Worm (Caenorhabditis elegans): Measurements from ENCODE around the gene T03G11.10.

Gene T03G11.10

ce11 chrX:5171085-5171484 is at the start of gene T03G11.10:
Gene T03G11.10 (minus strand): TSS chrX:5171185.
- no peak for TF ChIP-seq unc-39 (tag; optimal IDR thresholded peaks at IDR 0.05)

- TF ChIP-seq blmp-1 (tag; optimal IDR thresholded peaks at IDR 0.05; ENCODE audit: insufficient read depth) (no peak), nhr-6 (tag; optimal IDR thresholded peaks at IDR 0.05) (no peak), elt-1 (tag; optimal IDR thresholded peaks at IDR 0.05) (no peak), nhr-12 (tag; optimal IDR thresholded peaks at IDR 0.05) (no peak), ceh-16 (tag; optimal IDR thresholded peaks at IDR 0.05) (no peak), nhr-77 (tag; optimal IDR thresholded peaks at IDR 0.05) (no peak), unc-62 (GFP tag; optimal IDR thresholded peaks at IDR 0.05) (no peak), zag-1 (tag; optimal IDR thresholded peaks at IDR 0.05) (no peak), crh-2 (tag; optimal IDR thresholded peaks at IDR 0.05) (no peak), sma-9 (GFP tag; optimal IDR thresholded peaks at IDR 0.05) (no peak), sma-9 (tag; optimal IDR thresholded peaks at IDR 0.05) (no peak), dmd-4 (tag; optimal IDR thresholded peaks at IDR 0.05) (no peak), snpc-4 (tag; optimal IDR thresholded peaks at IDR 0.05) (no peak), sem-4 (tag; optimal IDR thresholded peaks at IDR 0.05) (no peak), egl-27 (tag; optimal IDR thresholded peaks at IDR 0.05) (no peak), ztf-4 (tag; optimal IDR thresholded peaks at IDR 0.05) (no peak), lin-39 (tag; optimal IDR thresholded peaks at IDR 0.05) (no peak), R02D3.7 (tag; optimal IDR thresholded peaks at IDR 0.05) (no peak), aly-2 (tag; optimal IDR thresholded peaks at IDR 0.05) (no peak), mab-5 (tag; optimal IDR thresholded peaks at IDR 0.05) (no peak)
These were observed 47.3 kb upstream of the T03G11.10 start for ce11 chrX:5218323-5218722.

ce11 chrX:5216063-5216462 is 45.1 kb upstream of the T03G11.10 start, which contains the start of gene hrpa-2:
Gene hrpa-2 (plus strand): TSS chrX:5216363.
- TF ChIP-seq ztf-4 (tag; optimal IDR thresholded peaks at IDR 0.05) (no peak), Y55F3AM.14 (GFP tag; optimal IDR thresholded peaks at IDR 0.05) (no peak), egl-27 (tag; optimal IDR thresholded peaks at IDR 0.05) (no peak), ama-1 (optimal IDR thresholded peaks at IDR 0.05) (no peak), skn-1 (tag; optimal IDR thresholded peaks at IDR 0.05) (no peak), snpc-4 (tag; optimal IDR thresholded peaks at IDR 0.05) (no peak), dmd-4 (tag; optimal IDR thresholded peaks at IDR 0.05) (no peak), unc-39 (tag; optimal IDR thresholded peaks at IDR 0.05) (no peak), unc-62 (GFP tag; optimal IDR thresholded peaks at IDR 0.05) (no peak), ZK546.5 (tag; optimal IDR thresholded peaks at IDR 0.05) (no peak), nhr-12 (tag; optimal IDR thresholded peaks at IDR 0.05) (no peak), unc-55 (GFP tag; optimal IDR thresholded peaks at IDR 0.05) (no peak), fos-1 (tag; optimal IDR thresholded peaks at IDR 0.05) (no peak), nhr-10 (tag; optimal IDR thresholded peaks at IDR 0.05) (no peak)

ce11 chrX:5214790-5215189 is 43.8 kb upstream of the T03G11.10 start:
- TF ChIP-seq nhr-25 (tag; optimal IDR thresholded peaks at IDR 0.05) (no peak), unc-39 (tag; optimal IDR thresholded peaks at IDR 0.05) (no peak), nhr-10 (tag; optimal IDR thresholded peaks at IDR 0.05) (no peak), ceh-82 (tag; optimal IDR thresholded peaks at IDR 0.05) (no peak)

- TF ChIP-seq nhr-237 (tag; optimal IDR thresholded peaks at IDR 0.05), result no peak
- TF ChIP-seq lin-39 (tag; optimal IDR thresholded peaks at IDR 0.05), result no peak
- peak; percentile 72 for TF ChIP-seq crh-2 (tag; optimal IDR thresholded peaks at IDR 0.05)
- TF ChIP-seq alr-1 (tag; optimal IDR thresholded peaks at IDR 0.05), result no peak
- TF ChIP-seq sma-3 (GFP tag; optimal IDR thresholded peaks at IDR 0.05), result peak; percentile 1
- TF ChIP-seq F13H6.1 (tag; optimal IDR thresholded peaks at IDR 0.05), result peak; percentile 59
- TF ChIP-seq sem-4 (tag; optimal IDR thresholded peaks at IDR 0.05), result no peak
- TF ChIP-seq nhr-21 (tag; optimal IDR thresholded peaks at IDR 0.05), result peak; percentile 66
- TF ChIP-seq sma-9 (GFP tag; optimal IDR thresholded peaks at IDR 0.05), result peak; percentile 71
- no peak for TF ChIP-seq sma-9 (tag; optimal IDR thresholded peaks at IDR 0.05)
- TF ChIP-seq nhr-12 (tag; optimal IDR thresholded peaks at IDR 0.05), result no peak
- no peak for TF ChIP-seq mbf-1 (tag; optimal IDR thresholded peaks at IDR 0.05)
- no peak for TF ChIP-seq lin-11 (tag; optimal IDR thresholded peaks at IDR 0.05)
- TF ChIP-seq blmp-1 (tag; optimal IDR thresholded peaks at IDR 0.05; ENCODE audit: insufficient read depth), result no peak
- TF ChIP-seq ZK546.5 (tag; optimal IDR thresholded peaks at IDR 0.05), result no peak
- no peak for TF ChIP-seq lin-13 (GFP tag; optimal IDR thresholded peaks at IDR 0.05)
- no peak for TF ChIP-seq egl-27 (tag; optimal IDR thresholded peaks at IDR 0.05)
- no peak for TF ChIP-seq nhr-23 (tag; optimal IDR thresholded peaks at IDR 0.05)
- TF ChIP-seq lsy-2 (tag; optimal IDR thresholded peaks at IDR 0.05), result peak in 1 of 2 experiments; percentile 9
- peak; percentile 94 for TF ChIP-seq fos-1 (tag; optimal IDR thresholded peaks at IDR 0.05)
- TF ChIP-seq R02D3.7 (tag; optimal IDR thresholded peaks at IDR 0.05), result no peak
- TF ChIP-seq gmeb-1 (tag; optimal IDR thresholded peaks at IDR 0.05), result peak; percentile 53
- TF ChIP-seq nhr-129 (tag; optimal IDR thresholded peaks at IDR 0.05), result peak; percentile 93
- no peak for TF ChIP-seq zag-1 (tag; optimal IDR thresholded peaks at IDR 0.05)
These were observed 42.6 kb upstream of the T03G11.10 start for ce11 chrX:5213565-5213964.

All from whole organism, L2 larva.